Fruit fly (Drosophila melanogaster) whole organism, embryonic: ENCODE results near the gene Orct2.

Experiments used
- Bdp1 ChIP-seq: fragments of 200-800 bp; sonication (Bioruptor generic); optimal IDR thresholded peaks from 3 replicates; lab custom pipeline; 2016; ENCODE audit warnings: missing biosample characterization, missing genetic modification characterization
- CG10209 ChIP-seq: fragments of 200-800 bp; sonication (Bioruptor generic); optimal IDR thresholded peaks from 3 replicates; lab custom pipeline; 2017; ENCODE audit warnings: missing biosample characterization, mild to moderate bottlenecking, missing genetic modification characterization, missing genetic modification reagents
- CG10321 ChIP-seq: fragments of 200-800 bp; sonication (Bioruptor generic); IDR thresholded peaks from 2 replicates; pipeline ENCODE4 v1.3.6; 2022; ENCODE audit warnings: missing biosample characterization, missing genetic modification characterization
- CG10543 ChIP-seq: fragments of 200-800 bp; sonication (Bioruptor generic); optimal IDR thresholded peaks from 3 replicates; lab custom pipeline; 2017; ENCODE audit warnings: missing biosample characterization, mild to moderate bottlenecking, missing genetic modification characterization, moderate library complexity
- CG10979 ChIP-seq: fragments of 200-800 bp; sonication (Bioruptor generic); optimal IDR thresholded peaks from 2 replicates; lab custom pipeline; 2018; ENCODE audit warnings: missing biosample characterization, mild to moderate bottlenecking, missing genetic modification characterization, moderate library complexity
- CG11093 ChIP-seq: fragments of 200-800 bp; sonication (Bioruptor generic); IDR thresholded peaks from 3 replicates; pipeline ENCODE4 v1.3.6; 2022; ENCODE audit warnings: missing biosample characterization, missing genetic modification characterization
- CG12071 ChIP-seq: fragments of 200-800 bp; sonication (Bioruptor generic); optimal IDR thresholded peaks from 3 replicates; lab custom pipeline; 2018; ENCODE audit warnings: missing biosample characterization, mild to moderate bottlenecking, missing genetic modification characterization
- CG13894 ChIP-seq: fragments of 200-800 bp; sonication (Bioruptor generic); optimal IDR thresholded peaks from 3 replicates; lab custom pipeline; 2018; ENCODE audit warnings: missing biosample characterization, mild to moderate bottlenecking, missing genetic modification characterization, moderate library complexity
- CG14050 ChIP-seq: fragments of 200-800 bp; sonication (Bioruptor generic); IDR thresholded peaks from 3 replicates; pipeline ENCODE4 v1.3.6; 2022; ENCODE audit warnings: missing biosample characterization, missing genetic modification characterization
- CG1647 ChIP-seq: fragments of 200-800 bp; sonication (Bioruptor generic); optimal IDR thresholded peaks from 3 replicates; lab custom pipeline; 2016; ENCODE audit warnings: missing biosample characterization, missing genetic modification characterization
- CG1792 ChIP-seq: fragments of 200-800 bp; sonication (Bioruptor generic); optimal IDR thresholded peaks from 2 replicates; lab custom pipeline; 2016; ENCODE audit warnings: missing biosample characterization, missing genetic modification characterization
- CG1832 ChIP-seq: fragments of 200-800 bp; sonication (Bioruptor generic); optimal IDR thresholded peaks from 2 replicates; lab custom pipeline; 2017; ENCODE audit warnings: missing biosample characterization, mild to moderate bottlenecking, missing genetic modification characterization, inconsistent platforms
- CG2712 ChIP-seq: fragments of 200-800 bp; optimal IDR thresholded peaks from 3 replicates; lab custom pipeline; 2019; ENCODE audit warnings: missing biosample characterization, mild to moderate bottlenecking, missing genetic modification characterization, moderate library complexity
- CG30403 ChIP-seq: fragments of 200-800 bp; sonication (Bioruptor generic); optimal IDR thresholded peaks from 3 replicates; lab custom pipeline; 2016; ENCODE audit warnings: missing biosample characterization, missing genetic modification characterization
- CG34422 ChIP-seq: fragments of 200-800 bp; sonication (Bioruptor generic); IDR thresholded peaks from 3 replicates; pipeline ENCODE4 v1.3.6; 2022; ENCODE audit warnings: missing biosample characterization, missing genetic modification characterization
- CG3726 ChIP-seq: fragments of 200-800 bp; sonication (Bioruptor generic); IDR thresholded peaks from 3 replicates; pipeline ENCODE4, ENCODE4 v1.3.6; 2022; ENCODE audit warnings: missing biosample characterization, missing genetic modification characterization
- CG4854 ChIP-seq: fragments of 200-800 bp; sonication (Bioruptor generic); optimal IDR thresholded peaks from 2 replicates; lab custom pipeline; 2016; ENCODE audit warnings: missing biosample characterization, missing genetic modification characterization, inconsistent platforms
- CG5180 ChIP-seq: fragments of 200-800 bp; sonication (Bioruptor generic); optimal IDR thresholded peaks from 3 replicates; lab custom pipeline; 2017; ENCODE audit warnings: missing biosample characterization, missing genetic modification characterization, mild to moderate bottlenecking, moderate library complexity, missing genetic modification reagents
- CG6175 ChIP-seq: fragments of 200-800 bp; sonication (Bioruptor generic); IDR thresholded peaks from 3 replicates; pipeline ENCODE4 v1.3.6; 2022; ENCODE audit warnings: missing biosample characterization, missing genetic modification characterization
- CG7745 ChIP-seq: fragments of 200-800 bp; sonication (Bioruptor generic); optimal IDR thresholded peaks from 2 replicates; lab custom pipeline; 2018; ENCODE audit warnings: missing biosample characterization, mild to moderate bottlenecking, missing genetic modification characterization, moderate library complexity
- CG9437 ChIP-seq: fragments of 200-800 bp; sonication (Bioruptor generic); optimal IDR thresholded peaks from 2 replicates; lab custom pipeline; 2018; ENCODE audit warnings: missing biosample characterization, mild to moderate bottlenecking, missing genetic modification characterization
- Chrac-16 ChIP-seq: fragments of 200-800 bp; sonication (Bioruptor generic); optimal IDR thresholded peaks from 3 replicates; lab custom pipeline; 2016; ENCODE audit warnings: missing biosample characterization, missing genetic modification characterization
- Dbx ChIP-seq: fragments of 200-800 bp; sonication (Bioruptor generic); IDR thresholded peaks from 3 replicates; pipeline ENCODE4 v1.3.6; 2022; ENCODE audit warnings: missing biosample characterization, missing genetic modification characterization
- Deaf1 ChIP-seq: fragments of 200-800 bp; optimal IDR thresholded peaks from 3 replicates; lab custom pipeline; 2019; ENCODE audit warnings: missing biosample characterization, mild to moderate bottlenecking, missing genetic modification characterization, moderate library complexity
- Dref ChIP-seq: fragments of 200-800 bp; sonication (Bioruptor generic); IDR thresholded peaks from 2 replicates; pipeline ENCODE4 v1.3.6; 2022; ENCODE audit warnings: missing biosample characterization, missing genetic modification characterization
- HLH3B ChIP-seq: fragments of 200-800 bp; sonication (Bioruptor generic); IDR thresholded peaks from 2 replicates; pipeline ENCODE4 v1.3.6; 2022; ENCODE audit warnings: missing biosample characterization, missing genetic modification characterization
- HLH54F ChIP-seq: fragments of 200-800 bp; sonication (Bioruptor generic); optimal IDR thresholded peaks from 3 replicates; lab custom pipeline; 2016; ENCODE audit warnings: missing biosample characterization, missing genetic modification characterization
- Meics ChIP-seq: fragments of 200-800 bp; sonication (Bioruptor generic); optimal IDR thresholded peaks from 2 replicates; lab custom pipeline; 2017; ENCODE audit warnings: missing biosample characterization, mild to moderate bottlenecking, missing genetic modification characterization
- Mes4 ChIP-seq: fragments of 200-800 bp; sonication (Bioruptor generic); optimal IDR thresholded peaks from 2 replicates; lab custom pipeline; 2016; ENCODE audit warnings: missing biosample characterization, missing genetic modification characterization
- Myb ChIP-seq: fragments of 200-800 bp; sonication (Bioruptor generic); optimal IDR thresholded peaks from 2 replicates; lab custom pipeline; 2016; ENCODE audit warnings: missing biosample characterization, missing genetic modification characterization
- Pdp1 ChIP-seq, 2 experiments: fragments of 200-800 bp; sonication (Bioruptor generic); optimal IDR thresholded peaks; 3 replicates each; lab custom pipeline; 2016; ENCODE audit warnings: missing biosample characterization in 2 of 2, missing genetic modification characterization in 2 of 2, mild to moderate bottlenecking in 1 of 2, moderate library complexity in 1 of 2
- Ptx1 ChIP-seq: fragments of 200-800 bp; sonication (Bioruptor generic); IDR thresholded peaks from 2 replicates; pipeline ENCODE4 v1.3.6; 2022; ENCODE audit warnings: missing biosample characterization, missing genetic modification characterization
- Scr ChIP-seq: fragments of 200-800 bp; sonication (Bioruptor generic); IDR thresholded peaks from 2 replicates; pipeline ENCODE4 v1.3.6; 2022; ENCODE audit warnings: missing biosample characterization, missing genetic modification characterization; ENCODE audit not compliant: partially characterized antibody
- ab ChIP-seq: fragments of 200-800 bp; sonication (Bioruptor generic); optimal IDR thresholded peaks from 2 replicates; lab custom pipeline; 2016; ENCODE audit warnings: missing biosample characterization, missing genetic modification characterization
- az2 ChIP-seq: fragments of 200-800 bp; sonication (Bioruptor generic); optimal IDR thresholded peaks from 3 replicates; lab custom pipeline; 2016; ENCODE audit warnings: missing biosample characterization, missing genetic modification characterization
- bcd ChIP-seq: fragments of 200-800 bp; sonication (Bioruptor generic); optimal IDR thresholded peaks from 2 replicates; lab custom pipeline; 2017; ENCODE audit warnings: missing biosample characterization, mild to moderate bottlenecking, missing genetic modification characterization
- bsh ChIP-seq, 2 experiments: fragments of 200-800 bp; sonication (Bioruptor generic); optimal IDR thresholded peaks; 2 replicates each; lab custom pipeline; 2017 to 2018; ENCODE audit warnings: mild to moderate bottlenecking in 2 of 2, missing biosample characterization in 2 of 2, missing genetic modification characterization in 2 of 2, moderate library complexity in 1 of 2
- dm ChIP-seq: fragments of 200-800 bp; sonication (Bioruptor generic); optimal IDR thresholded peaks from 3 replicates; lab custom pipeline; 2016; ENCODE audit warnings: missing biosample characterization, missing genetic modification characterization
- ems ChIP-seq: fragments of 200-800 bp; sonication (Bioruptor generic); optimal IDR thresholded peaks from 3 replicates; lab custom pipeline; 2016; ENCODE audit warnings: missing biosample characterization, missing genetic modification characterization
- ewg ChIP-seq: fragments of 200-800 bp; sonication (Bioruptor generic); optimal IDR thresholded peaks from 3 replicates; lab custom pipeline; 2017; ENCODE audit warnings: mild to moderate bottlenecking, missing biosample characterization, missing genetic modification reagents, missing genetic modification characterization
- gcm ChIP-seq: fragments of 200-800 bp; sonication (Bioruptor generic); optimal IDR thresholded peaks from 2 replicates; lab custom pipeline; 2019; ENCODE audit warnings: missing biosample characterization, mild to moderate bottlenecking, missing genetic modification characterization, moderate library complexity
- her ChIP-seq: fragments of 200-800 bp; sonication (Bioruptor generic); optimal IDR thresholded peaks from 2 replicates; lab custom pipeline; 2016; ENCODE audit warnings: missing biosample characterization, missing genetic modification characterization
- hkb ChIP-seq, 2 experiments: fragments of 200-800 bp in 1 of 2; fragments of >200 bp in 1 of 2; sonication (Bioruptor generic) in 1 of 2; IDR thresholded peaks in 1 of 2; optimal IDR thresholded peaks in 1 of 2; 2 replicates each; pipeline versions ENCODE4 v1.3.6 to Lab custom; 2017 to 2022; ENCODE audit warnings: missing biosample characterization in 1 of 2, missing genetic modification characterization in 1 of 2
- otp ChIP-seq: fragments of 200-800 bp; sonication (Bioruptor generic); IDR thresholded peaks from 3 replicates; pipeline ENCODE4, ENCODE4 v1.3.6; 2022; ENCODE audit warnings: missing biosample characterization, missing genetic modification characterization
- sd ChIP-seq: fragments of 200-800 bp; sonication (Bioruptor generic); optimal IDR thresholded peaks from 3 replicates; lab custom pipeline; 2018; ENCODE audit warnings: missing biosample characterization, mild to moderate bottlenecking, missing genetic modification characterization, moderate library complexity
- stc ChIP-seq: fragments of 200-800 bp; sonication (Bioruptor generic); IDR thresholded peaks from 2 replicates; pipeline ENCODE4 v1.3.6; 2022; ENCODE audit warnings: missing biosample characterization, missing genetic modification characterization
- toy ChIP-seq: fragments of 200-800 bp; sonication (Bioruptor generic); IDR thresholded peaks from 2 replicates; pipeline ENCODE4 v1.3.6; 2022; ENCODE audit warnings: missing biosample characterization, missing genetic modification characterization
- trem ChIP-seq: fragments of 200-800 bp; optimal IDR thresholded peaks from 3 replicates; lab custom pipeline; 2019; ENCODE audit warnings: missing biosample characterization, mild to moderate bottlenecking, missing genetic modification characterization, moderate library complexity
- twi ChIP-seq: fragments of 200-800 bp; optimal IDR thresholded peaks from 2 replicates; lab custom pipeline; 2019; ENCODE audit warnings: missing biosample characterization, mild to moderate bottlenecking, missing genetic modification characterization, moderate library complexity
- unpg ChIP-seq: fragments of 200-800 bp; sonication (Bioruptor generic); optimal IDR thresholded peaks from 3 replicates; lab custom pipeline; 2018; ENCODE audit warnings: missing biosample characterization, mild to moderate bottlenecking, missing genetic modification characterization, moderate library complexity

The Orct2 gene

dm6 chr3R:24272775-24273290 is at the start of gene Orct2 (continued):
- TF ChIP-seq CG14050 (GFP tag; lab: Robert Waterston, UW), result no peak
- no peak for TF ChIP-seq CG3726 (GFP tag; lab: Robert Waterston, UW)
- TF ChIP-seq CG6175, result no peak
- no peak for TF ChIP-seq az2 (GFP tag; lab: Kevin White, UChicago)
- no peak for TF ChIP-seq ems (GFP tag; lab: Kevin White, UChicago)
- peak; percentile 95 for TF ChIP-seq Deaf1 (tag; lab: Kevin White, UChicago)
- no peak for TF ChIP-seq CG7745 (tag; lab: Kevin White, UChicago)
- no peak for TF ChIP-seq CG30403 (GFP tag; lab: Kevin White, UChicago)
- peak; percentile 94 for TF ChIP-seq CG10321 (GFP tag; lab: Robert Waterston, UW)
- TF ChIP-seq ab, result no peak
- TF ChIP-seq CG10979 (tag; lab: Kevin White, UChicago), result no peak
- no peak for TF ChIP-seq CG10209 (GFP tag; lab: Kevin White, UChicago)
- 0 out of 2 replicates have a peak, but pooled peaks have one; percentile 34 for TF ChIP-seq stc (GFP tag; lab: Robert Waterston, UW)
- peak; percentile 4 for TF ChIP-seq CG2712 (tag; lab: Kevin White, UChicago)
- TF ChIP-seq CG1832 (GFP tag; lab: Kevin White, UChicago), result peak; percentile 72
- peak; percentile 41 for TF ChIP-seq dm (GFP tag; lab: Kevin White, UChicago)
- no peak for TF ChIP-seq hkb (optimal IDR thresholded peaks at IDR 0.05; lab: Kevin White, UChicago)
- no peak for TF ChIP-seq hkb (GFP tag; IDR thresholded peaks at IDR 0.05; lab: Robert Waterston, UW)
- TF ChIP-seq CG9437, result no peak
- TF ChIP-seq ewg (GFP tag; lab: Kevin White, UChicago), result peak; percentile 84
- peak; percentile 8 for TF ChIP-seq her (GFP tag; lab: Kevin White, UChicago)
- TF ChIP-seq twi (tag; lab: Kevin White, UChicago), result peak; percentile 62
- peak; percentile 56 for TF ChIP-seq CG5180 (GFP tag; lab: Kevin White, UChicago)
- no peak for TF ChIP-seq Myb (GFP tag; lab: Kevin White, UChicago)
- TF ChIP-seq Dbx, result peak; percentile 27; the same call in 1 of the 3 replicates
- TF ChIP-seq Chrac-16 (GFP tag; lab: Kevin White, UChicago), result no peak
- no peak for TF ChIP-seq HLH54F (GFP tag; lab: Kevin White, UChicago)
- no peak for TF ChIP-seq CG1647 (GFP tag; lab: Kevin White, UChicago)
- no peak for TF ChIP-seq toy (GFP tag; lab: Robert Waterston, UW)
- no peak for TF ChIP-seq CG4854
- TF ChIP-seq Dref (GFP tag; lab: Robert Waterston, UW), result no peak
- TF ChIP-seq CG11093 (GFP tag; lab: Robert Waterston, UW), result no peak
- TF ChIP-seq Scr (GFP tag; lab: Robert Waterston, UW), result peak; percentile 29; the same call in 1 of the 2 replicates
- TF ChIP-seq CG13894, result peak; percentile 98
- no peak for TF ChIP-seq Bdp1 (GFP tag; lab: Kevin White, UChicago)
- no peak for TF ChIP-seq Ptx1
- TF ChIP-seq unpg (GFP tag; lab: Kevin White, UChicago), result no peak
- TF ChIP-seq CG10543 (GFP tag; lab: Kevin White, UChicago), result peak; percentile 88
- no peak for TF ChIP-seq otp
- peak; percentile 77; the same call in 1 of the 3 replicates for TF ChIP-seq CG34422 (GFP tag; lab: Robert Waterston, UW)
- TF ChIP-seq Pdp1 (GFP tag; optimal IDR thresholded peaks at IDR 0.05; lab: Kevin White, UChicago), result peak in 1 of 2 experiments; percentile 9
- TF ChIP-seq bsh (GFP tag; optimal IDR thresholded peaks at IDR 0.05; lab: Kevin White, UChicago), result peak in 1 of 2 experiments; percentile 9
- TF ChIP-seq Meics (GFP tag; lab: Kevin White, UChicago), result peak; percentile 17
- TF ChIP-seq CG12071 (GFP tag; lab: Kevin White, UChicago), result peak; percentile 17
- no peak for TF ChIP-seq gcm (GFP tag; lab: Kevin White, UChicago)
- no peak for TF ChIP-seq bcd (GFP tag; lab: Kevin White, UChicago)
- TF ChIP-seq trem (tag; lab: Kevin White, UChicago), result no peak
- TF ChIP-seq sd (tag; lab: Kevin White, UChicago), result peak; percentile 66
- 0 out of 2 replicates have a peak, but pooled peaks have one; percentile 6 for TF ChIP-seq HLH3B (GFP tag; lab: Robert Waterston, UW)
- TF ChIP-seq CG1792 (GFP tag; lab: Kevin White, UChicago), result no peak
- TF ChIP-seq Mes4, result no peak
